Fruit fly (Drosophila melanogaster) whole organism, embryonic: Measurements from ENCODE around the gene mib1.

Experiments
- BtbVII ChIP-seq: fragments of 200-800 bp; sonication (Bioruptor generic); optimal IDR thresholded peaks from 3 replicates; lab custom pipeline; 2017; ENCODE audit warnings: missing biosample characterization, mild to moderate bottlenecking, missing genetic modification characterization
- CG10267 ChIP-seq: fragments of 200-800 bp; sonication (Bioruptor generic); optimal IDR thresholded peaks from 2 replicates; lab custom pipeline; 2018; ENCODE audit warnings: missing biosample characterization, mild to moderate bottlenecking, missing genetic modification characterization, moderate library complexity
- CG12219 ChIP-seq: fragments of 200-800 bp; sonication (Bioruptor generic); optimal IDR thresholded peaks from 3 replicates; lab custom pipeline; 2018; ENCODE audit warnings: missing biosample characterization, mild to moderate bottlenecking, missing genetic modification characterization
- CG15514 ChIP-seq: fragments of 200-800 bp; sonication (Bioruptor generic); optimal IDR thresholded peaks from 3 replicates; lab custom pipeline; 2017; ENCODE audit warnings: missing biosample characterization, missing genetic modification characterization, mild to moderate bottlenecking, moderate library complexity, missing genetic modification reagents
- CG1603 ChIP-seq: fragments of 200-800 bp; sonication (Bioruptor generic); optimal IDR thresholded peaks from 2 replicates; lab custom pipeline; 2019; ENCODE audit warnings: missing biosample characterization, mild to moderate bottlenecking, missing genetic modification characterization, moderate library complexity
- CG16815 ChIP-seq: fragments of 200-800 bp; sonication (Bioruptor generic); optimal IDR thresholded peaks from 3 replicates; lab custom pipeline; 2017; ENCODE audit warnings: missing biosample characterization, mild to moderate bottlenecking, missing genetic modification characterization
- CG18262 ChIP-seq: fragments of 200-800 bp; optimal IDR thresholded peaks from 3 replicates; lab custom pipeline; 2019; ENCODE audit warnings: missing biosample characterization, mild to moderate bottlenecking, missing genetic modification characterization, moderate library complexity
- CG18619 ChIP-seq: fragments of 200-800 bp; sonication (Bioruptor generic); optimal IDR thresholded peaks from 3 replicates; lab custom pipeline; 2017; ENCODE audit warnings: missing biosample characterization, mild to moderate bottlenecking, missing genetic modification characterization
- CG2129 ChIP-seq: fragments of 200-800 bp; sonication (Bioruptor generic); IDR thresholded peaks from 2 replicates; pipeline ENCODE4 v1.3.6; 2022; ENCODE audit warnings: missing biosample characterization, missing genetic modification characterization; ENCODE audit not compliant: partially characterized antibody
- CG2202 ChIP-seq: fragments of 200-800 bp; sonication (Bioruptor generic); optimal IDR thresholded peaks from 2 replicates; lab custom pipeline; 2018; ENCODE audit warnings: missing biosample characterization, mild to moderate bottlenecking, missing genetic modification characterization
- CG2875 ChIP-seq: fragments of 200-800 bp; sonication (Bioruptor generic); optimal IDR thresholded peaks from 2 replicates; lab custom pipeline; 2017; ENCODE audit warnings: missing biosample characterization, mild to moderate bottlenecking, missing genetic modification characterization, missing genetic modification reagents
- CG3163 ChIP-seq: fragments of 200-800 bp; sonication (Bioruptor generic); optimal IDR thresholded peaks from 3 replicates; lab custom pipeline; 2016; ENCODE audit warnings: missing biosample characterization, missing genetic modification characterization
- CG3726 ChIP-seq: fragments of 200-800 bp; sonication (Bioruptor generic); IDR thresholded peaks from 3 replicates; pipeline ENCODE4, ENCODE4 v1.3.6; 2022; ENCODE audit warnings: missing biosample characterization, missing genetic modification characterization
- CG4282 ChIP-seq: fragments of 200-800 bp; sonication (Bioruptor generic); optimal IDR thresholded peaks from 2 replicates; lab custom pipeline; 2016; ENCODE audit warnings: missing biosample characterization, missing genetic modification characterization
- CG43689 ChIP-seq: fragments of 200-800 bp; sonication (Bioruptor generic); IDR thresholded peaks from 2 replicates; pipeline ENCODE4 v1.3.6; 2022; ENCODE audit warnings: missing biosample characterization, missing genetic modification characterization
- CG4424 ChIP-seq: fragments of 200-800 bp; sonication (Bioruptor generic); optimal IDR thresholded peaks from 3 replicates; lab custom pipeline; 2016; ENCODE audit warnings: missing biosample characterization, missing genetic modification characterization
- CG5180 ChIP-seq: fragments of 200-800 bp; sonication (Bioruptor generic); optimal IDR thresholded peaks from 3 replicates; lab custom pipeline; 2017; ENCODE audit warnings: missing biosample characterization, missing genetic modification characterization, mild to moderate bottlenecking, moderate library complexity, missing genetic modification reagents
- CG6654 ChIP-seq: fragments of 200-800 bp; sonication (Bioruptor generic); optimal IDR thresholded peaks from 2 replicates; lab custom pipeline; 2017; ENCODE audit warnings: missing biosample characterization, mild to moderate bottlenecking, missing genetic modification characterization
- CG6765 ChIP-seq: fragments of 200-800 bp; sonication (Bioruptor generic); optimal IDR thresholded peaks from 3 replicates; lab custom pipeline; 2017; ENCODE audit warnings: missing biosample characterization, mild to moderate bottlenecking, missing genetic modification characterization
- CG7928 ChIP-seq: fragments of 200-800 bp; sonication (Bioruptor generic); optimal IDR thresholded peaks from 2 replicates; lab custom pipeline; 2017; ENCODE audit warnings: missing biosample characterization, mild to moderate bottlenecking, missing genetic modification characterization
- CG8944 ChIP-seq: fragments of 200-800 bp; sonication (Bioruptor generic); optimal IDR thresholded peaks from 3 replicates; lab custom pipeline; 2016; ENCODE audit warnings: missing biosample characterization, missing genetic modification characterization
- CG9797 ChIP-seq: fragments of 200-800 bp; sonication (Bioruptor generic); optimal IDR thresholded peaks from 3 replicates; lab custom pipeline; 2018; ENCODE audit warnings: missing biosample characterization, mild to moderate bottlenecking, missing genetic modification characterization
- CTCF ChIP-seq: fragments of 200-800 bp; sonication (Bioruptor generic); optimal IDR thresholded peaks from 2 replicates; lab custom pipeline; 2017; ENCODE audit warnings: missing biosample characterization, mild to moderate bottlenecking, missing genetic modification characterization, moderate library complexity
- Camta ChIP-seq: fragments of 200-800 bp; sonication (Bioruptor generic); optimal IDR thresholded peaks from 2 replicates; lab custom pipeline; 2016; ENCODE audit warnings: missing biosample characterization, missing genetic modification characterization
- D19A ChIP-seq: fragments of 200-800 bp; optimal IDR thresholded peaks from 3 replicates; lab custom pipeline; 2019; ENCODE audit warnings: missing biosample characterization, mild to moderate bottlenecking, missing genetic modification characterization, moderate library complexity
- H15 ChIP-seq: fragments of 200-800 bp; sonication (Bioruptor generic); IDR thresholded peaks from 3 replicates; pipeline ENCODE4 v1.3.6; 2022; ENCODE audit warnings: missing biosample characterization, missing genetic modification characterization
- Lpt ChIP-seq: fragments of >200 bp; optimal IDR thresholded peaks from 2 replicates; lab custom pipeline; 2018; ENCODE audit warnings: missing biosample characterization, missing genetic modification characterization
- Neu2 ChIP-seq: fragments of 200-800 bp; sonication (Bioruptor generic); optimal IDR thresholded peaks from 3 replicates; lab custom pipeline; 2016; ENCODE audit warnings: missing biosample characterization, missing genetic modification characterization, borderline replicate concordance
- Opbp ChIP-seq: fragments of 200-800 bp; sonication (Bioruptor generic); IDR thresholded peaks from 3 replicates; pipeline ENCODE4 v1.3.6; 2022; ENCODE audit warnings: missing biosample characterization, missing genetic modification characterization; ENCODE audit not compliant: partially characterized antibody
- Sox102F ChIP-seq: fragments of 200-800 bp; sonication (Bioruptor generic); optimal IDR thresholded peaks from 2 replicates; lab custom pipeline; 2018; ENCODE audit warnings: missing biosample characterization, mild to moderate bottlenecking, missing genetic modification characterization, moderate library complexity
- Vsx1 ChIP-seq: fragments of 200-800 bp; sonication (Bioruptor generic); optimal IDR thresholded peaks from 2 replicates; lab custom pipeline; 2017; ENCODE audit warnings: missing biosample characterization, mild to moderate bottlenecking, missing genetic modification characterization, missing genetic modification reagents
- Xbp1 ChIP-seq: fragments of 200-800 bp; sonication (Bioruptor generic); optimal IDR thresholded peaks from 3 replicates; lab custom pipeline; 2016; ENCODE audit warnings: missing biosample characterization, mild to moderate bottlenecking, missing genetic modification characterization
- abd-A ChIP-seq: fragments of 200-800 bp; sonication (Bioruptor generic); optimal IDR thresholded peaks from 3 replicates; lab custom pipeline; 2019; ENCODE audit warnings: missing biosample characterization, mild to moderate bottlenecking, missing genetic modification characterization, moderate library complexity
- btn ChIP-seq: fragments of 200-800 bp; sonication (Bioruptor generic); optimal IDR thresholded peaks from 2 replicates; lab custom pipeline; 2016; ENCODE audit warnings: missing biosample characterization, missing genetic modification characterization
- chif ChIP-seq, 2 experiments: fragments of 200-800 bp; sonication (Bioruptor generic); optimal IDR thresholded peaks; 3 replicates each; lab custom pipeline; 2016; ENCODE audit warnings: missing biosample characterization in 2 of 2, missing genetic modification characterization in 2 of 2
- chinmo ChIP-seq: fragments of 200-800 bp; sonication (Bioruptor generic); IDR thresholded peaks from 4 replicates; pipeline ENCODE4 v1.3.6; 2022; ENCODE audit warnings: missing biosample characterization, missing genetic modification characterization; ENCODE audit not compliant: partially characterized antibody
- croc ChIP-seq: fragments of 200-800 bp; sonication (Bioruptor generic); conservative IDR thresholded peaks from 3 replicates; pipeline ENCODE4 v1.3.6; 2022; ENCODE audit warnings: missing biosample characterization, missing genetic modification characterization
- fru ChIP-seq: fragments of >200 bp; optimal IDR thresholded peaks from 2 replicates; lab custom pipeline; 2017
- gcm ChIP-seq: fragments of 200-800 bp; sonication (Bioruptor generic); optimal IDR thresholded peaks from 2 replicates; lab custom pipeline; 2019; ENCODE audit warnings: missing biosample characterization, mild to moderate bottlenecking, missing genetic modification characterization, moderate library complexity
- lilli ChIP-seq: fragments of 200-800 bp; sonication (Bioruptor generic); optimal IDR thresholded peaks from 3 replicates; lab custom pipeline; 2016; ENCODE audit warnings: missing biosample characterization, missing genetic modification characterization
- lov ChIP-seq, 2 experiments: fragments of 200-800 bp in 1 of 2; fragments of >200 bp in 1 of 2; sonication (Bioruptor generic) in 1 of 2; IDR thresholded peaks in 1 of 2; optimal IDR thresholded peaks in 1 of 2; 2 replicates in 1 of 2; 3 replicates in 1 of 2; pipeline versions ENCODE4 v1.3.6 to Lab custom; 2017 to 2022; ENCODE audit warnings: missing biosample characterization in 1 of 2, missing genetic modification characterization in 1 of 2
- pzg ChIP-seq: fragments of 200-800 bp; sonication (Bioruptor generic); optimal IDR thresholded peaks from 3 replicates; lab custom pipeline; 2018; ENCODE audit warnings: missing biosample characterization, mild to moderate bottlenecking, missing genetic modification characterization, moderate library complexity
- salm ChIP-seq: fragments of 200-800 bp; sonication (Bioruptor generic); optimal IDR thresholded peaks from 2 replicates; lab custom pipeline; 2018; ENCODE audit warnings: missing biosample characterization, mild to moderate bottlenecking, missing genetic modification characterization
- scrt ChIP-seq: fragments of 200-800 bp; sonication (Bioruptor generic); optimal IDR thresholded peaks from 2 replicates; lab custom pipeline; 2018; ENCODE audit warnings: missing biosample characterization, mild to moderate bottlenecking, missing genetic modification characterization, moderate library complexity
- sens ChIP-seq: fragments of 200-800 bp; sonication (Bioruptor generic); peaks from one replicate; lab custom pipeline; 2016; ENCODE audit warnings: missing biosample characterization, missing genetic modification characterization
- tap ChIP-seq: fragments of 200-800 bp; optimal IDR thresholded peaks from 3 replicates; lab custom pipeline; 2019; ENCODE audit warnings: missing biosample characterization, mild to moderate bottlenecking, missing genetic modification characterization, moderate library complexity
- unc-4 ChIP-seq: fragments of 200-800 bp; sonication (Bioruptor generic); IDR thresholded peaks from 2 replicates; pipeline ENCODE4 v1.3.6; 2022; ENCODE audit warnings: missing biosample characterization, missing genetic modification characterization; ENCODE audit not compliant: partially characterized antibody
- wdn ChIP-seq: fragments of 200-800 bp; sonication (Bioruptor generic); IDR thresholded peaks from 2 replicates; pipeline ENCODE4 v1.3.6; 2022; ENCODE audit warnings: missing biosample characterization, missing genetic modification characterization
- z ChIP-seq: fragments of 200-800 bp; sonication (Bioruptor generic); IDR thresholded peaks from 3 replicates; pipeline ENCODE4 v1.3.6; 2022; ENCODE audit warnings: missing biosample characterization, missing genetic modification characterization
- zfh2 ChIP-seq: fragments of 200-800 bp; sonication (Bioruptor generic); optimal IDR thresholded peaks from 2 replicates; lab custom pipeline; 2016; ENCODE audit warnings: missing biosample characterization, missing genetic modification characterization

mib1 gene

dm6 chr3L:16037048-16037477 is 25.5 kb upstream of the mib1 start (continued):
- TF ChIP-seq CG2875 (GFP tag; lab: Kevin White, UChicago) (peak; percentile 32), CG16815 (GFP tag; lab: Kevin White, UChicago) (peak; percentile 39), CG43689 (no peak; the same call in 1 of the 2 replicates), Lpt (GFP tag; lab: Kevin White, UChicago) (no peak), wdn (peak; percentile 66; the same call in 1 of the 2 replicates), chif (GFP tag; optimal IDR thresholded peaks at IDR 0.05; lab: Kevin White, UChicago) (peak; percentile 53 to 76), CG9797 (GFP tag; lab: Kevin White, UChicago) (peak; percentile 47), gcm (GFP tag; lab: Kevin White, UChicago) (peak; percentile 70), CG3726 (GFP tag; lab: Robert Waterston, UW) (0 out of 3 replicates have a peak, but pooled peaks have one; percentile 56), CG4424 (peak; percentile 74), CG8944 (GFP tag; lab: Kevin White, UChicago) (peak; percentile 52), CG6654 (peak; percentile 7), Neu2 (GFP tag; lab: Kevin White, UChicago) (peak; percentile 54), CG3163 (GFP tag; lab: Kevin White, UChicago) (peak; percentile 41), D19A (tag; lab: Kevin White, UChicago) (peak; percentile 37), CG4282 (GFP tag; lab: Kevin White, UChicago) (peak; percentile 52), CG5180 (peak; percentile 26), CG18262 (peak; percentile 72), CG15514 (peak; percentile 91), Xbp1 (GFP tag; lab: Kevin White, UChicago) (peak; percentile 83), CG10267 (tag; lab: Kevin White, UChicago) (peak; percentile 81), Sox102F (GFP tag; lab: Kevin White, UChicago) (peak; percentile 67), CG6765 (GFP tag; lab: Kevin White, UChicago) (peak; percentile 74), unc-4 (peak; percentile 61), scrt (GFP tag; lab: Kevin White, UChicago) (peak; percentile 65), pzg (GFP tag; lab: Kevin White, UChicago) (peak; percentile 92), z (GFP tag; lab: Robert Waterston, UW) (no peak), CG18619 (peak; percentile 72), CG1603 (tag; lab: Kevin White, UChicago) (peak; percentile 92), CG2129 (GFP tag; lab: Robert Waterston, UW) (no peak), CTCF (GFP tag; lab: Kevin White, UChicago) (peak; percentile 77), croc (GFP tag; lab: Robert Waterston, UW) (peak; percentile 24; the same call in 1 of the 3 replicates), fru (lab: Kevin White, UChicago) (no peak), btn (GFP tag; lab: Kevin White, UChicago) (peak; percentile 65), Opbp (GFP tag; lab: Robert Waterston, UW) (peak; percentile 66; the same call in 2 of the 3 replicates), Camta (peak; percentile 59), abd-A (tag; lab: Kevin White, UChicago) (no peak), CG12219 (GFP tag; lab: Kevin White, UChicago) (peak; percentile 81), chinmo (GFP tag; lab: Robert Waterston, UW) (0 out of 4 replicates have a peak, but pooled peaks have one; percentile 43), lov (optimal IDR thresholded peaks at IDR 0.05; lab: Kevin White, UChicago) (no peak), lov (GFP tag; IDR thresholded peaks at IDR 0.05; lab: Robert Waterston, UW) (peak; percentile 76; the same call in 2 of the 3 replicates), sens (GFP tag; lab: Kevin White, UChicago) (peak; percentile 96), lilli (GFP tag; lab: Kevin White, UChicago) (peak; percentile 87), CG2202 (tag; lab: Kevin White, UChicago) (peak; percentile 42), Vsx1 (peak; percentile 34), tap (tag; lab: Kevin White, UChicago) (peak; percentile 71), zfh2 (GFP tag; lab: Kevin White, UChicago) (peak; percentile 62), H15 (GFP tag; lab: Robert Waterston, UW) (peak; percentile 64; the same call in 1 of the 3 replicates), salm (tag; lab: Kevin White, UChicago) (peak; percentile 46), CG7928 (peak; percentile 37), BtbVII (GFP tag; lab: Kevin White, UChicago) (peak; percentile 33)
